Fruit fly (Drosophila melanogaster) whole organism, embryonic: Measurements from ENCODE around the gene dpr20.

Source experiments
- ATbp ChIP-seq: fragments of 200-800 bp; sonication (Bioruptor generic); optimal IDR thresholded peaks from 2 replicates; lab custom pipeline; 2017; ENCODE audit warnings: missing biosample characterization, mild to moderate bottlenecking, missing genetic modification characterization, missing genetic modification reagents
- Asciz ChIP-seq: fragments of 200-800 bp; sonication (Bioruptor generic); optimal IDR thresholded peaks from 2 replicates; lab custom pipeline; 2017; ENCODE audit warnings: missing biosample characterization, mild to moderate bottlenecking, missing genetic modification characterization, missing genetic modification reagents
- Blimp-1 ChIP-seq: fragments of 200-800 bp; sonication (Bioruptor generic); optimal IDR thresholded peaks from 3 replicates; lab custom pipeline; 2018; ENCODE audit warnings: missing biosample characterization, missing genetic modification characterization, mild to moderate bottlenecking, moderate library complexity, missing genetic modification reagents
- CG10147 ChIP-seq: fragments of 200-800 bp; sonication (Bioruptor generic); optimal IDR thresholded peaks from 2 replicates; lab custom pipeline; 2019; ENCODE audit warnings: missing biosample characterization, mild to moderate bottlenecking, missing genetic modification characterization, moderate library complexity
- CG11560 ChIP-seq: fragments of 200-800 bp; sonication (Bioruptor generic); IDR thresholded peaks from 3 replicates; pipeline ENCODE4 v1.3.6; 2022; ENCODE audit warnings: missing biosample characterization, missing genetic modification characterization
- CG12219 ChIP-seq: fragments of 200-800 bp; sonication (Bioruptor generic); optimal IDR thresholded peaks from 3 replicates; lab custom pipeline; 2018; ENCODE audit warnings: missing biosample characterization, mild to moderate bottlenecking, missing genetic modification characterization
- CG1233 ChIP-seq: fragments of 200-800 bp; sonication (Bioruptor generic); optimal IDR thresholded peaks from 4 replicates; lab custom pipeline; 2018; ENCODE audit warnings: missing biosample characterization, mild to moderate bottlenecking, missing genetic modification characterization
- CG12769 ChIP-seq: fragments of 200-800 bp; sonication (Bioruptor generic); optimal IDR thresholded peaks from 2 replicates; lab custom pipeline; 2019; ENCODE audit warnings: missing biosample characterization, mild to moderate bottlenecking, missing genetic modification characterization, moderate library complexity
- CG13424 ChIP-seq: fragments of 200-800 bp; sonication (Bioruptor generic); optimal IDR thresholded peaks from 2 replicates; lab custom pipeline; 2019; ENCODE audit warnings: missing biosample characterization, mild to moderate bottlenecking, missing genetic modification characterization, moderate library complexity
- CG13894 ChIP-seq: fragments of 200-800 bp; sonication (Bioruptor generic); optimal IDR thresholded peaks from 3 replicates; lab custom pipeline; 2018; ENCODE audit warnings: missing biosample characterization, mild to moderate bottlenecking, missing genetic modification characterization, moderate library complexity
- CG16779 ChIP-seq: fragments of 200-800 bp; sonication (Bioruptor generic); IDR thresholded peaks from 2 replicates; pipeline ENCODE4 v1.3.6; 2022; ENCODE audit warnings: missing biosample characterization, missing genetic modification characterization
- CG17186 ChIP-seq: fragments of 200-800 bp; sonication (Bioruptor generic); optimal IDR thresholded peaks from 3 replicates; lab custom pipeline; 2017; ENCODE audit warnings: missing biosample characterization, missing genetic modification reagents, missing genetic modification characterization
- CG17361 ChIP-seq: fragments of 200-800 bp; sonication (Bioruptor generic); IDR thresholded peaks from 3 replicates; pipeline ENCODE4 v1.3.6; 2022; ENCODE audit warnings: missing biosample characterization, missing genetic modification characterization
- CG17385 ChIP-seq: fragments of 200-800 bp; sonication (Bioruptor generic); optimal IDR thresholded peaks from 3 replicates; lab custom pipeline; 2018; ENCODE audit warnings: missing biosample characterization, mild to moderate bottlenecking, missing genetic modification characterization
- CG18262 ChIP-seq: fragments of 200-800 bp; optimal IDR thresholded peaks from 3 replicates; lab custom pipeline; 2019; ENCODE audit warnings: missing biosample characterization, mild to moderate bottlenecking, missing genetic modification characterization, moderate library complexity
- CG2712 ChIP-seq: fragments of 200-800 bp; optimal IDR thresholded peaks from 3 replicates; lab custom pipeline; 2019; ENCODE audit warnings: missing biosample characterization, mild to moderate bottlenecking, missing genetic modification characterization, moderate library complexity
- CG31441 ChIP-seq: fragments of 200-800 bp; sonication (Bioruptor generic); IDR thresholded peaks from 2 replicates; pipeline ENCODE4 v1.3.6; 2022; ENCODE audit warnings: missing biosample characterization, missing genetic modification characterization
- Ets65A ChIP-seq: fragments of 200-800 bp; sonication (Bioruptor generic); peaks from one replicate; lab custom pipeline; 2016; ENCODE audit warnings: missing biosample characterization, missing genetic modification characterization
- H2.0 ChIP-seq: fragments of 200-800 bp; sonication (Bioruptor generic); IDR thresholded peaks from 2 replicates; pipeline ENCODE4 v1.3.6; 2022; ENCODE audit warnings: missing biosample characterization, missing genetic modification characterization
- MTF-1 ChIP-seq: fragments of 200-800 bp; sonication (Bioruptor generic); optimal IDR thresholded peaks from 2 replicates; lab custom pipeline; 2018; ENCODE audit warnings: missing biosample characterization, mild to moderate bottlenecking, missing genetic modification characterization, borderline replicate concordance
- NfI ChIP-seq: fragments of 200-800 bp; sonication (Bioruptor generic); optimal IDR thresholded peaks from 3 replicates; lab custom pipeline; 2018; ENCODE audit warnings: missing biosample characterization, mild to moderate bottlenecking, missing genetic modification characterization, moderate library complexity
- Oli ChIP-seq: fragments of 200-800 bp; sonication (Bioruptor generic); optimal IDR thresholded peaks from 2 replicates; lab custom pipeline; 2018; ENCODE audit warnings: missing biosample characterization, mild to moderate bottlenecking, missing genetic modification characterization, moderate library complexity
- Optix ChIP-seq: fragments of 200-800 bp; sonication (Bioruptor generic); IDR thresholded peaks from 3 replicates; pipeline ENCODE4 v1.3.6; 2022; ENCODE audit warnings: missing biosample characterization, missing genetic modification characterization
- Pdp1 ChIP-seq, 2 experiments: fragments of 200-800 bp; sonication (Bioruptor generic); optimal IDR thresholded peaks; 3 replicates each; lab custom pipeline; 2016; ENCODE audit warnings: missing biosample characterization in 2 of 2, missing genetic modification characterization in 2 of 2, mild to moderate bottlenecking in 1 of 2, moderate library complexity in 1 of 2
- Ptx1 ChIP-seq: fragments of 200-800 bp; sonication (Bioruptor generic); IDR thresholded peaks from 2 replicates; pipeline ENCODE4 v1.3.6; 2022; ENCODE audit warnings: missing biosample characterization, missing genetic modification characterization
- Rx ChIP-seq: fragments of 200-800 bp; sonication (Bioruptor generic); IDR thresholded peaks from 2 replicates; pipeline ENCODE4 v1.3.6; 2022; ENCODE audit warnings: missing biosample characterization, missing genetic modification characterization
- Spps ChIP-seq: fragments of 200-800 bp; sonication (Bioruptor generic); optimal IDR thresholded peaks from 2 replicates; lab custom pipeline; 2018; ENCODE audit warnings: missing biosample characterization, mild to moderate bottlenecking, missing genetic modification characterization
- Xbp1 ChIP-seq: fragments of 200-800 bp; sonication (Bioruptor generic); optimal IDR thresholded peaks from 3 replicates; lab custom pipeline; 2016; ENCODE audit warnings: missing biosample characterization, mild to moderate bottlenecking, missing genetic modification characterization
- Xrp1 ChIP-seq: fragments of 200-800 bp; sonication (Bioruptor generic); IDR thresholded peaks from 2 replicates; pipeline ENCODE4 v1.3.6; 2022; ENCODE audit warnings: missing biosample characterization, missing genetic modification characterization
- az2 ChIP-seq: fragments of 200-800 bp; sonication (Bioruptor generic); optimal IDR thresholded peaks from 3 replicates; lab custom pipeline; 2016; ENCODE audit warnings: missing biosample characterization, missing genetic modification characterization
- bcd ChIP-seq: fragments of 200-800 bp; sonication (Bioruptor generic); optimal IDR thresholded peaks from 2 replicates; lab custom pipeline; 2017; ENCODE audit warnings: missing biosample characterization, mild to moderate bottlenecking, missing genetic modification characterization
- bsh ChIP-seq, 2 experiments: fragments of 200-800 bp; sonication (Bioruptor generic); optimal IDR thresholded peaks; 2 replicates each; lab custom pipeline; 2017 to 2018; ENCODE audit warnings: mild to moderate bottlenecking in 2 of 2, missing biosample characterization in 2 of 2, missing genetic modification characterization in 2 of 2, moderate library complexity in 1 of 2
- btn ChIP-seq: fragments of 200-800 bp; sonication (Bioruptor generic); optimal IDR thresholded peaks from 2 replicates; lab custom pipeline; 2016; ENCODE audit warnings: missing biosample characterization, missing genetic modification characterization
- disco-r ChIP-seq: fragments of 200-800 bp; sonication (Bioruptor generic); optimal IDR thresholded peaks from 2 replicates; lab custom pipeline; 2016; ENCODE audit warnings: missing biosample characterization, missing genetic modification characterization
- dpn ChIP-seq, 2 experiments: fragments of 200-800 bp; sonication (Bioruptor generic); optimal IDR thresholded peaks; 3 replicates each; lab custom pipeline; 2016; ENCODE audit warnings: missing biosample characterization in 2 of 2, missing genetic modification characterization in 2 of 2
- dysf ChIP-seq: fragments of 200-800 bp; sonication (Bioruptor generic); IDR thresholded peaks from 3 replicates; pipeline ENCODE4 v1.3.6; 2022; ENCODE audit warnings: missing biosample characterization, missing genetic modification characterization
- eve ChIP-seq, 2 experiments: fragments of >200 bp; optimal IDR thresholded peaks; 2 replicates each; lab custom pipeline; 2017; ENCODE audit warnings: missing biosample characterization in 2 of 2, missing genetic modification characterization in 2 of 2
- ewg ChIP-seq: fragments of 200-800 bp; sonication (Bioruptor generic); optimal IDR thresholded peaks from 3 replicates; lab custom pipeline; 2017; ENCODE audit warnings: mild to moderate bottlenecking, missing biosample characterization, missing genetic modification reagents, missing genetic modification characterization
- insv ChIP-seq, 2 experiments: fragments of 200-800 bp; sonication (Bioruptor generic); optimal IDR thresholded peaks; 3 replicates each; lab custom pipeline; 2016 to 2018; ENCODE audit warnings: missing biosample characterization in 2 of 2, missing genetic modification characterization in 2 of 2
- lilli ChIP-seq: fragments of 200-800 bp; sonication (Bioruptor generic); optimal IDR thresholded peaks from 3 replicates; lab custom pipeline; 2016; ENCODE audit warnings: missing biosample characterization, missing genetic modification characterization
- lola ChIP-seq, 3 experiments: fragments of >200 bp in 2 of 3; fragments of 200-800 bp in 1 of 3; sonication (Bioruptor generic) in 1 of 3; optimal IDR thresholded peaks; 2 replicates each; lab custom pipeline; 2017 to 2019; ENCODE audit warnings: missing biosample characterization in 3 of 3, missing genetic modification characterization in 3 of 3, mild to moderate bottlenecking in 1 of 3, moderate library complexity in 1 of 3
- otp ChIP-seq: fragments of 200-800 bp; sonication (Bioruptor generic); IDR thresholded peaks from 3 replicates; pipeline ENCODE4, ENCODE4 v1.3.6; 2022; ENCODE audit warnings: missing biosample characterization, missing genetic modification characterization
- prd ChIP-seq, 3 experiments: fragments of >200 bp in 2 of 3; fragments of 200-800 bp in 1 of 3; sonication (Bioruptor generic) in 1 of 3; optimal IDR thresholded peaks in 2 of 3; IDR thresholded peaks in 1 of 3; 2 replicates in 2 of 3; 3 replicates in 1 of 3; pipeline versions ENCODE4 v1.3.6 to Lab custom; 2017 to 2022; ENCODE audit warnings: missing biosample characterization in 1 of 3, missing genetic modification characterization in 1 of 3
- sens ChIP-seq: fragments of 200-800 bp; sonication (Bioruptor generic); peaks from one replicate; lab custom pipeline; 2016; ENCODE audit warnings: missing biosample characterization, missing genetic modification characterization
- sisA ChIP-seq: fragments of 200-800 bp; sonication (Bioruptor generic); IDR thresholded peaks from 2 replicates; pipeline ENCODE4 v1.3.6; 2022; ENCODE audit warnings: missing biosample characterization, missing genetic modification characterization
- tin ChIP-seq: fragments of 200-800 bp; sonication (Bioruptor generic); optimal IDR thresholded peaks from 3 replicates; lab custom pipeline; 2016; ENCODE audit warnings: missing biosample characterization, missing genetic modification characterization
- trem ChIP-seq: fragments of 200-800 bp; optimal IDR thresholded peaks from 3 replicates; lab custom pipeline; 2019; ENCODE audit warnings: missing biosample characterization, mild to moderate bottlenecking, missing genetic modification characterization, moderate library complexity
- zf30C ChIP-seq: fragments of 200-800 bp; sonication (Bioruptor generic); optimal IDR thresholded peaks from 3 replicates; lab custom pipeline; 2018; ENCODE audit warnings: missing biosample characterization, mild to moderate bottlenecking, missing genetic modification characterization
- zfh1 ChIP-seq: fragments of 200-800 bp; sonication (Bioruptor generic); IDR thresholded peaks from 3 replicates; pipeline ENCODE4 v1.3.6; 2022; ENCODE audit warnings: missing biosample characterization, missing genetic modification characterization

dpr20 gene

DNA sequence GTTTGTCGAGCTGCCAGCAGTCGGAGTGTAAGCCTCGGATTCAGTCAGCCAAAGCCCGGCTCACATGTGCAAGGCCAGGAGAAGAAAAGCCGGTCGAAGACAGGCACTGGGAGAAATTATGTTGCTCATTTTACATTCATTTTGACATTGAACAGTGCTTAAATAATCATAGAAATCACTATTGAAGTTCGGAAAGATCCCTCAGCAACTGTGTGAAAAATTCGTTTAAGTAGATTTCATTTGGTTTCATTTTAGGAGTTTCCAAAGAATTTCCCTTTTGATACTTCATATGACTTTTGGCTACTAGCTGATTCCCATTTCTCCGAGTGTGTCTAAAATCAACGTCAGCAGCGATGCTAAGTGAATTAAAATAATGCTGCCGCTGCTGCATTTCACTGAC is 32.6 kb downstream of the dpr20 start (continued):
- TF ChIP-seq lola (GFP tag; optimal IDR thresholded peaks at IDR 0.05; lab: Kevin White, UChicago) = peak in 1 of 3 experiments; percentile 26
- TF ChIP-seq Xrp1 (GFP tag; lab: Robert Waterston, UW) = 0 out of 2 replicates have a peak, but pooled peaks have one; percentile 21
- TF ChIP-seq dysf (GFP tag; lab: Robert Waterston, UW) = peak; percentile 8; the same call in 1 of the 3 replicates
- peak; percentile 11 for TF ChIP-seq zf30C (GFP tag; lab: Kevin White, UChicago)
- TF ChIP-seq ATbp (GFP tag; lab: Kevin White, UChicago) = peak; percentile 27
- TF ChIP-seq prd (optimal IDR thresholded peaks at IDR 0.05; lab: Kevin White, UChicago) = no peak
- TF ChIP-seq prd (GFP tag; IDR thresholded peaks at IDR 0.05; lab: Robert Waterston, UW) = peak; percentile 39; the same call in 1 of the 3 replicates
- peak; percentile 25 for TF ChIP-seq CG13424 (tag; lab: Kevin White, UChicago)
- peak; percentile 46 for TF ChIP-seq CG18262 (tag; lab: Kevin White, UChicago)
- TF ChIP-seq Pdp1 (GFP tag; optimal IDR thresholded peaks at IDR 0.05; lab: Kevin White, UChicago) = peak in 1 of 2 experiments; percentile 7
- peak; percentile 33 for TF ChIP-seq CG12219 (GFP tag; lab: Kevin White, UChicago)
- peak; percentile 41 to 72 for TF ChIP-seq bsh (GFP tag; optimal IDR thresholded peaks at IDR 0.05; lab: Kevin White, UChicago)
- peak; percentile 37 for TF ChIP-seq sisA (GFP tag; lab: Robert Waterston, UW)
- peak; percentile 56; the same call in 2 of the 3 replicates for TF ChIP-seq CG17361 (GFP tag; lab: Robert Waterston, UW)
- TF ChIP-seq NfI (GFP tag; lab: Kevin White, UChicago) = no peak
- peak; percentile 60 for TF ChIP-seq CG31441 (GFP tag; lab: Robert Waterston, UW)
- TF ChIP-seq tin = peak; percentile 9
- TF ChIP-seq otp (GFP tag; lab: Robert Waterston, UW) = 0 out of 3 replicates have a peak, but pooled peaks have one; percentile 9
- TF ChIP-seq Optix = no peak
- peak; percentile 37 for TF ChIP-seq az2 (GFP tag; lab: Kevin White, UChicago)
- no peak for TF ChIP-seq MTF-1 (GFP tag; lab: Kevin White, UChicago)
- TF ChIP-seq lilli = no peak
- TF ChIP-seq ewg = peak; percentile 29
- peak; percentile 88 for TF ChIP-seq Ets65A (GFP tag; lab: Kevin White, UChicago)
- no peak for TF ChIP-seq CG16779
- TF ChIP-seq CG12769 (tag; lab: Kevin White, UChicago) = no peak
- peak; percentile 56 for TF ChIP-seq CG2712 (tag; lab: Kevin White, UChicago)
- peak; percentile 48 for TF ChIP-seq CG1233 (GFP tag; lab: Kevin White, UChicago)
- no peak for TF ChIP-seq insv (GFP tag; optimal IDR thresholded peaks at IDR 0.05; lab: Kevin White, UChicago)
- TF ChIP-seq sens (GFP tag; lab: Kevin White, UChicago) = peak; percentile 82
- TF ChIP-seq trem (tag; lab: Kevin White, UChicago) = peak; percentile 2
- TF ChIP-seq CG17186 (GFP tag; lab: Kevin White, UChicago) = peak; percentile 5
- no peak for TF ChIP-seq disco-r (GFP tag; lab: Kevin White, UChicago)
- TF ChIP-seq Xbp1 (GFP tag; lab: Kevin White, UChicago) = peak; percentile 12
- 0 out of 3 replicates have a peak, but pooled peaks have one; percentile 17 for TF ChIP-seq zfh1 (GFP tag; lab: Robert Waterston, UW)
- no peak for TF ChIP-seq eve (GFP tag; optimal IDR thresholded peaks at IDR 0.05; lab: Kevin White, UChicago)
- TF ChIP-seq Ptx1 (GFP tag; lab: Robert Waterston, UW) = peak; percentile 43; the same call in 1 of the 2 replicates
- no peak for TF ChIP-seq Spps (tag; lab: Kevin White, UChicago)
- TF ChIP-seq Asciz = peak; percentile 57
- TF ChIP-seq btn (GFP tag; lab: Kevin White, UChicago) = peak; percentile 50
- TF ChIP-seq CG11560 = no peak
- no peak for TF ChIP-seq CG13894 (tag; lab: Kevin White, UChicago)
- TF ChIP-seq Blimp-1 (GFP tag; lab: Kevin White, UChicago) = peak; percentile 50
- no peak for TF ChIP-seq H2.0 (GFP tag; lab: Robert Waterston, UW)
- TF ChIP-seq CG17385 (GFP tag; lab: Kevin White, UChicago) = peak; percentile 17
- TF ChIP-seq CG10147 (GFP tag; lab: Kevin White, UChicago) = peak; percentile 23
- TF ChIP-seq Rx = 0 out of 2 replicates have a peak, but pooled peaks have one; percentile 16
- TF ChIP-seq dpn (GFP tag; optimal IDR thresholded peaks at IDR 0.05; lab: Kevin White, UChicago) = peak; percentile 1 to 2
- no peak for TF ChIP-seq bcd
- TF ChIP-seq Oli (tag; lab: Kevin White, UChicago) = peak; percentile 57
